Worm (Caenorhabditis elegans): ENCODE data around the gene H39E23.2.

DNA sequence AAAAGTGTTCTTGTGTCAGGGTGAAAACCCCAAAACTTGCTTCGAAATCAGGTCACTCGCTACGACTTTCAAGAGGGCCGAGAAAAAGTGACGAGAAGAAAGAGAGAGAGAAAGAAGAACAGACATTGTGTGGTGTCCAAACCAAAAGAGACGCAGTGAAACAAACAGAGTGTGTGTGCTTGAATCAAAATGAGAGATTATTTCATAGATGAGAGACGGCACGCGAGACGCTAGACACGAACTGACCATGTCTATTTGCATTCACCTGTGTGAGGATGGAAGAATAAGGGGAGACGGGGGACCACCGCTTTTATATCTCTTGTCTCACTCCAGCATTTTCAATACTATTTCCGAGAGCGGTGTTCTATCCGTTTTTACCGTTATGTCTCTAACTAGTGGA, 26.0 kb downstream of the H39E23.2 start:
- TF ChIP-seq med-1 (GFP tag; optimal IDR thresholded peaks at IDR 0.05; ENCODE audit: insufficient read depth) (no peak), ref-1 (GFP tag; conservative IDR thresholded peaks at IDR 0.05) (no peak), T22C8.4 (GFP tag; IDR thresholded peaks at IDR 0.05) (no peak), klf-2 (GFP tag; conservative IDR thresholded peaks at IDR 0.05) (no peak), flt-1 (GFP tag; IDR thresholded peaks at IDR 0.05) (0 out of 2 replicates have a peak, but pooled peaks have one; percentile 6), cog-1 (tag; optimal IDR thresholded peaks at IDR 0.05) (peak; percentile 40), ztf-23 (GFP tag; IDR thresholded peaks at IDR 0.05) (no peak)

Data from whole organism, midembryonic.